Worm (Caenorhabditis elegans) whole organism, young adult: ENCODE data around the gene grl-13.

Experiments
- B0019.2 ChIP-seq: fragments of 200-800 bp; sonication (Bioruptor generic); conservative IDR thresholded peaks from 2 replicates; pipeline ENCODE4 v1.3.6; 2022; ENCODE audit warnings: missing genetic modification reagents, missing genetic modification characterization, missing compliant biosample characterization
- C17E4.6 ChIP-seq: fragments of 200-800 bp; sonication (Bioruptor generic); IDR thresholded peaks from 2 replicates; pipeline ENCODE4 v1.3.6; 2022; ENCODE audit warnings: missing genetic modification reagents, missing genetic modification characterization, missing compliant biosample characterization
- D2030.7 ChIP-seq: fragments of 200-800 bp; sonication (Bioruptor generic); IDR thresholded peaks from 2 replicates; pipeline ENCODE4 v1.3.6; 2022; ENCODE audit warnings: missing genetic modification reagents, missing genetic modification characterization, missing compliant biosample characterization
- F22D6.2 ChIP-seq: sonication (generic microtip); optimal IDR thresholded peaks from 2 replicates; lab custom pipeline; 2016; ENCODE audit warnings: mild to moderate bottlenecking, missing genetic modification characterization, missing compliant biosample characterization
- F33H1.4 ChIP-seq: fragments of 200-800 bp; sonication (Bioruptor generic); IDR thresholded peaks from 2 replicates; pipeline ENCODE4 v1.3.6; 2022; ENCODE audit warnings: missing genetic modification reagents, missing genetic modification characterization, missing compliant biosample characterization
- F39B2.1 ChIP-seq: fragments of 200-800 bp; sonication (Bioruptor generic); IDR thresholded peaks from 2 replicates; pipeline ENCODE4 v1.3.6; 2022; ENCODE audit warnings: missing genetic modification reagents, missing genetic modification characterization, missing compliant biosample characterization
- F49E8.2 ChIP-seq: sonication (generic microtip); optimal IDR thresholded peaks from 3 replicates; lab custom pipeline; 2017; ENCODE audit warnings: missing genetic modification characterization, mild to moderate bottlenecking, missing compliant biosample characterization, antibody characterized with exemption, moderate library complexity; ENCODE audit not compliant: insufficient read depth
- F57A8.1 ChIP-seq: fragments of 200-800 bp; sonication (Bioruptor generic); optimal IDR thresholded peaks from 2 replicates; lab custom pipeline; 2018; ENCODE audit warnings: mild to moderate bottlenecking, missing genetic modification characterization, moderate library complexity, missing compliant biosample characterization
- F57C9.4 ChIP-seq: sonication (generic microtip); optimal IDR thresholded peaks from 2 replicates; lab custom pipeline; 2017; ENCODE audit warnings: mild to moderate bottlenecking, missing genetic modification characterization, missing compliant biosample characterization
- Y79H2A.3 ChIP-seq: fragments of 200-800 bp; sonication (Bioruptor generic); conservative IDR thresholded peaks from 2 replicates; pipeline ENCODE4 v1.3.6; 2022; ENCODE audit warnings: missing genetic modification reagents, missing genetic modification characterization, missing compliant biosample characterization
- ama-1 ChIP-seq, 3 experiments: fragments of 150-350 bp in 1 of 3; sonication (generic microtip) in 2 of 3; optimal IDR thresholded peaks; 2 replicates each; lab custom pipeline; 2014 to 2018; ENCODE audit warnings: missing biosample characterization in 2 of 3, missing genetic modification characterization in 2 of 3, missing genetic modification reagents in 2 of 3
- aptf-2 ChIP-seq: fragments of 200-800 bp; sonication (Bioruptor generic); conservative IDR thresholded peaks from 2 replicates; pipeline ENCODE4 v1.3.6; 2022; ENCODE audit warnings: missing genetic modification reagents, missing genetic modification characterization, missing compliant biosample characterization
- aptf-3 ChIP-seq: fragments of 200-800 bp; sonication (Bioruptor generic); IDR thresholded peaks from 2 replicates; pipeline ENCODE4 v1.3.6; 2022; ENCODE audit warnings: missing genetic modification characterization, missing compliant biosample characterization
- athp-1 ChIP-seq: sonication (generic microtip); optimal IDR thresholded peaks from 2 replicates; lab custom pipeline; 2017; ENCODE audit warnings: mild to moderate bottlenecking, missing genetic modification characterization, missing compliant biosample characterization
- bed-2 ChIP-seq: fragments of 200-800 bp; sonication (Bioruptor generic); IDR thresholded peaks from 2 replicates; pipeline ENCODE4 v1.3.6; 2022; ENCODE audit warnings: missing genetic modification reagents, missing genetic modification characterization, missing compliant biosample characterization
- ccch-3 ChIP-seq: fragments of 200-800 bp; sonication (Bioruptor generic); optimal IDR thresholded peaks from 2 replicates; lab custom pipeline; 2018; ENCODE audit warnings: mild to moderate bottlenecking, missing genetic modification characterization, missing compliant biosample characterization
- cebp-1 ChIP-seq, 2 experiments: fragments of 200-800 bp in 1 of 2; sonication (Bioruptor generic) in 1 of 2; sonication (generic microtip) in 1 of 2; IDR thresholded peaks in 1 of 2; optimal IDR thresholded peaks in 1 of 2; 2 replicates each; pipeline versions ENCODE4 v1.3.6 to Lab custom; 2017 to 2022; ENCODE audit warnings: missing compliant biosample characterization in 2 of 2, missing genetic modification characterization in 2 of 2, mild to moderate bottlenecking in 1 of 2, missing genetic modification reagents in 1 of 2, moderate library complexity in 1 of 2
- ceh-91 ChIP-seq: fragments of 200-800 bp; sonication (Bioruptor generic); IDR thresholded peaks from 2 replicates; pipeline ENCODE4 v1.3.6; 2022; ENCODE audit warnings: missing genetic modification reagents, missing genetic modification characterization, missing compliant biosample characterization
- chd-7 ChIP-seq: sonication (generic microtip); optimal IDR thresholded peaks from 2 replicates; lab custom pipeline; 2016; ENCODE audit warnings: mild to moderate bottlenecking, missing genetic modification characterization, moderate library complexity, missing compliant biosample characterization
- dpff-1 ChIP-seq: sonication (generic microtip); optimal IDR thresholded peaks from 2 replicates; lab custom pipeline; 2017; ENCODE audit warnings: mild to moderate bottlenecking, missing genetic modification characterization, missing compliant biosample characterization
- egrh-3 ChIP-seq: fragments of 200-800 bp; sonication (Bioruptor generic); IDR thresholded peaks from 2 replicates; pipeline ENCODE4 v1.3.6; 2022; ENCODE audit warnings: missing genetic modification reagents, missing genetic modification characterization, missing compliant biosample characterization
- ekl-4 ChIP-seq: fragments of 200-800 bp; sonication (Bioruptor generic); IDR thresholded peaks from 2 replicates; pipeline ENCODE4 v1.3.6; 2022; ENCODE audit warnings: missing genetic modification reagents, missing genetic modification characterization, missing compliant biosample characterization
- him-1 ChIP-seq: sonication (generic microtip); optimal IDR thresholded peaks from 2 replicates; lab custom pipeline; 2016; ENCODE audit warnings: missing genotype, missing genetic modification reagents, missing genetic modification characterization, missing compliant biosample characterization
- hrde-1 ChIP-seq: sonication (generic microtip); optimal IDR thresholded peaks from 2 replicates; lab custom pipeline; 2016; ENCODE audit warnings: missing genetic modification characterization, mild to moderate bottlenecking, missing compliant biosample characterization, moderate library complexity, missing genotype, missing genetic modification reagents, borderline replicate concordance
- lsl-1 ChIP-seq: fragments of 200-800 bp; sonication (Bioruptor generic); optimal IDR thresholded peaks from 2 replicates; lab custom pipeline; 2018; ENCODE audit warnings: mild to moderate bottlenecking, missing genetic modification characterization, moderate library complexity, missing compliant biosample characterization
- lsy-27 ChIP-seq: sonication (generic microtip); optimal IDR thresholded peaks from 2 replicates; lab custom pipeline; 2017; ENCODE audit warnings: missing genetic modification characterization, mild to moderate bottlenecking, missing compliant biosample characterization, antibody characterized with exemption, missing genotype, borderline replicate concordance; ENCODE audit not compliant: insufficient read depth
- madf-3 ChIP-seq: fragments of 200-800 bp; sonication (Bioruptor generic); IDR thresholded peaks from 2 replicates; pipeline ENCODE4 v1.3.6; 2022; ENCODE audit warnings: missing genetic modification reagents, missing genetic modification characterization, missing compliant biosample characterization
- madf-6 ChIP-seq: fragments of 200-800 bp; sonication (Bioruptor generic); IDR thresholded peaks from 2 replicates; pipeline ENCODE4 v1.3.6; 2022; ENCODE audit warnings: missing genetic modification reagents, missing genetic modification characterization, missing compliant biosample characterization
- madf-8 ChIP-seq: fragments of 200-800 bp; sonication (Bioruptor generic); conservative IDR thresholded peaks from 2 replicates; pipeline ENCODE4 v1.3.6; 2022; ENCODE audit warnings: missing genetic modification reagents, missing genetic modification characterization, missing compliant biosample characterization
- nfyb-1 ChIP-seq: fragments of 200-800 bp; sonication (Bioruptor generic); IDR thresholded peaks from 2 replicates; pipeline ENCODE4 v1.3.6; 2022; ENCODE audit warnings: missing genetic modification reagents, missing genetic modification characterization, missing compliant biosample characterization
- nhr-179 ChIP-seq: sonication (generic microtip); optimal IDR thresholded peaks from 2 replicates; lab custom pipeline; 2016; ENCODE audit warnings: mild to moderate bottlenecking, missing genetic modification characterization, missing compliant biosample characterization
- nhr-27 ChIP-seq: fragments of 200-800 bp; sonication (Bioruptor generic); optimal IDR thresholded peaks from 2 replicates; lab custom pipeline; 2018; ENCODE audit warnings: mild to moderate bottlenecking, missing genetic modification characterization, moderate library complexity, missing compliant biosample characterization
- nhr-80 ChIP-seq: sonication (generic microtip); optimal IDR thresholded peaks from 2 replicates; lab custom pipeline; 2016; ENCODE audit warnings: missing genetic modification characterization, missing compliant biosample characterization
- nhr-90 ChIP-seq: sonication (generic microtip); optimal IDR thresholded peaks from 2 replicates; lab custom pipeline; 2016; ENCODE audit warnings: missing genotype, mild to moderate bottlenecking, missing genetic modification characterization, missing compliant biosample characterization
- rec-8 ChIP-seq, 2 experiments: sonication (generic microtip); optimal IDR thresholded peaks; 2 replicates each; lab custom pipeline; 2016; ENCODE audit warnings: mild to moderate bottlenecking in 2 of 2, missing genetic modification characterization in 2 of 2, missing genetic modification reagents in 2 of 2, missing genotype in 2 of 2, missing biosample characterization in 1 of 2, missing compliant biosample characterization in 1 of 2, moderate library complexity in 1 of 2
- sdz-38 ChIP-seq: sonication (generic microtip); optimal IDR thresholded peaks from 2 replicates; lab custom pipeline; 2016; ENCODE audit warnings: missing genotype, missing genetic modification characterization, missing compliant biosample characterization
- snpc-1.1 ChIP-seq: sonication (generic microtip); optimal IDR thresholded peaks from 2 replicates; lab custom pipeline; 2017; ENCODE audit warnings: missing genetic modification characterization, mild to moderate bottlenecking, missing compliant biosample characterization, antibody characterized with exemption, moderate library complexity, missing genotype, missing genetic modification reagents; ENCODE audit not compliant: insufficient read depth
- snpc-1.3 ChIP-seq: sonication (generic microtip); optimal IDR thresholded peaks from 2 replicates; lab custom pipeline; 2017; ENCODE audit warnings: missing genetic modification characterization, mild to moderate bottlenecking, missing compliant biosample characterization, antibody characterized with exemption, moderate library complexity, missing genotype, missing genetic modification reagents; ENCODE audit not compliant: insufficient read depth
- snpc-3.4 ChIP-seq: sonication (generic microtip); optimal IDR thresholded peaks from 2 replicates; lab custom pipeline; 2017; ENCODE audit warnings: missing genetic modification characterization, mild to moderate bottlenecking, missing compliant biosample characterization, antibody characterized with exemption, moderate library complexity, missing genotype, missing genetic modification reagents
- snpc-4 ChIP-seq, 5 experiments: fragments of 150-350 bp in 1 of 5; sonication (generic microtip) in 4 of 5; optimal IDR thresholded peaks; 2 replicates each; lab custom pipeline; 2014 to 2018; ENCODE audit warnings: missing genetic modification characterization in 5 of 5, missing biosample characterization in 3 of 5, antibody characterized with exemption in 2 of 5, mild to moderate bottlenecking in 2 of 5, missing compliant biosample characterization in 2 of 5, missing genotype in 2 of 5, moderate library complexity in 2 of 5, missing genetic modification reagents in 1 of 5
- unc-130 ChIP-seq: sonication (generic microtip); optimal IDR thresholded peaks from 2 replicates; lab custom pipeline; 2016; ENCODE audit warnings: missing genetic modification reagents, missing genetic modification characterization, missing compliant biosample characterization
- zfh-2 ChIP-seq: fragments of 200-800 bp; sonication (Bioruptor generic); conservative IDR thresholded peaks from 2 replicates; pipeline ENCODE4 v1.3.6; 2022; ENCODE audit warnings: missing genetic modification reagents, missing genetic modification characterization, missing compliant biosample characterization
- ztf-26 ChIP-seq: sonication (generic microtip); optimal IDR thresholded peaks from 2 replicates; lab custom pipeline; 2017; ENCODE audit warnings: missing genetic modification characterization, missing compliant biosample characterization

The grl-13 gene

ce11 chrV:4373656-4374055 lies 9.2 kb upstream of the grl-13 start:
- no peak for TF ChIP-seq ama-1 (optimal IDR thresholded peaks at IDR 0.05; lab: Kevin White, UChicago)
- TF ChIP-seq ama-1 (GFP tag; optimal IDR thresholded peaks at IDR 0.05; lab: Kevin White, UChicago) = peak; percentile 15 to 52
- TF ChIP-seq ccch-3 = no peak
- no peak for TF ChIP-seq chd-7 (tag; lab: Kevin White, UChicago)
- TF ChIP-seq aptf-2 (GFP tag; lab: Robert Waterston, UW) = no peak
- no peak for TF ChIP-seq unc-130 (GFP tag; lab: Kevin White, UChicago)
- no peak for TF ChIP-seq nhr-80
- peak; percentile 59 for TF ChIP-seq madf-6 (GFP tag; lab: Robert Waterston, UW)
- no peak for TF ChIP-seq him-1
- TF ChIP-seq lsy-27 (tag; lab: Kevin White, UChicago) = no peak
- TF ChIP-seq B0019.2 = no peak
- peak; percentile 35 for TF ChIP-seq athp-1
- no peak for TF ChIP-seq F22D6.2 (tag; lab: Kevin White, UChicago)
- TF ChIP-seq F49E8.2 = peak; percentile 23
- TF ChIP-seq Y79H2A.3 (GFP tag; lab: Robert Waterston, UW) = peak; percentile 76; the same call in 1 of the 2 replicates
- no peak for TF ChIP-seq bed-2 (GFP tag; lab: Robert Waterston, UW)
- TF ChIP-seq lsl-1 = peak; percentile 14
- TF ChIP-seq snpc-3.4 = peak; percentile 44
- TF ChIP-seq F57A8.1 (GFP tag; lab: Kevin White, UChicago) = no peak
- 0 out of 2 replicates have a peak, but pooled peaks have one; percentile 34 for TF ChIP-seq nfyb-1 (GFP tag; lab: Robert Waterston, UW)
- no peak for TF ChIP-seq nhr-90
- TF ChIP-seq snpc-4 (GFP tag; optimal IDR thresholded peaks at IDR 0.05; lab: Kevin White, UChicago) = no peak
- TF ChIP-seq snpc-4 (tag; optimal IDR thresholded peaks at IDR 0.05; lab: Kevin White, UChicago) = peak in 1 of 4 experiments; percentile 0
- 0 out of 2 replicates have a peak, but pooled peaks have one; percentile 44 for TF ChIP-seq ekl-4
- no peak for TF ChIP-seq dpff-1 (tag; lab: Kevin White, UChicago)
- no peak for TF ChIP-seq nhr-27 (tag; lab: Kevin White, UChicago)
- TF ChIP-seq C17E4.6 (GFP tag; lab: Robert Waterston, UW) = no peak
- TF ChIP-seq sdz-38 = no peak
- TF ChIP-seq rec-8 (tag; optimal IDR thresholded peaks at IDR 0.05; lab: Kevin White, UChicago) = peak in 1 of 2 experiments; percentile 24
- no peak for TF ChIP-seq ceh-91
- 0 out of 2 replicates have a peak, but pooled peaks have one; percentile 28 for TF ChIP-seq D2030.7 (GFP tag; lab: Robert Waterston, UW)
- no peak for TF ChIP-seq cebp-1 (GFP tag; IDR thresholded peaks at IDR 0.05; lab: Robert Waterston, UW)
- TF ChIP-seq cebp-1 (tag; optimal IDR thresholded peaks at IDR 0.05; lab: Kevin White, UChicago) = peak; percentile 14
- 0 out of 2 replicates have a peak, but pooled peaks have one; percentile 14 for TF ChIP-seq madf-8 (GFP tag; lab: Robert Waterston, UW)
- peak; percentile 51 for TF ChIP-seq snpc-1.3 (tag; lab: Kevin White, UChicago)
- TF ChIP-seq aptf-3 (GFP tag; lab: Robert Waterston, UW) = no peak
- no peak for TF ChIP-seq F57C9.4 (tag; lab: Kevin White, UChicago)
- TF ChIP-seq F33H1.4 (GFP tag; lab: Robert Waterston, UW) = no peak
- TF ChIP-seq hrde-1 (tag; lab: Kevin White, UChicago) = peak; percentile 15
- TF ChIP-seq, all 124 proteins: peak for 16

- no peak for TF ChIP-seq ztf-26 (tag; lab: Kevin White, UChicago)
- no peak for TF ChIP-seq nhr-179
- TF ChIP-seq F57C9.4 (tag; lab: Kevin White, UChicago) = no peak
- TF ChIP-seq madf-3 (GFP tag; lab: Robert Waterston, UW) = no peak
- TF ChIP-seq egrh-3 (GFP tag; lab: Robert Waterston, UW) = peak; percentile 51; the same call in 1 of the 2 replicates
- no peak for TF ChIP-seq ccch-3
- no peak for TF ChIP-seq snpc-1.1 (tag; lab: Kevin White, UChicago)
- peak; percentile 85 for TF ChIP-seq zfh-2 (GFP tag; lab: Robert Waterston, UW)
- no peak for TF ChIP-seq F39B2.1 (GFP tag; lab: Robert Waterston, UW)
- TF ChIP-seq, all 124 proteins: peak for 2
These were observed 8.6 kb upstream of the grl-13 start for ce11 chrV:4372986-4373385.
